Fruit fly (Drosophila melanogaster): ENCODE measurements around the gene tho2.

dm6 chr2L:2193357-2193780 lies 48.4 kb upstream of the tho2 start:
- peak; percentile 30 for TF ChIP-seq Blimp-1 (GFP tag; optimal IDR thresholded peaks at IDR 0.05)
- peak; percentile 59 for TF ChIP-seq topi (GFP tag; optimal IDR thresholded peaks at IDR 0.05)
- TF ChIP-seq CG6276 (GFP tag; optimal IDR thresholded peaks at IDR 0.05): peak; percentile 61
- peak in 1 of 2 experiments; percentile 9 for TF ChIP-seq salr (GFP tag; optimal IDR thresholded peaks at IDR 0.05)
- no peak for TF ChIP-seq eg (GFP tag; IDR thresholded peaks at IDR 0.05)

All from whole organism, prepupa.